Fruit fly (Drosophila melanogaster) whole organism, prepupa: ENCODE data around the gene rno.

Source experiments
- CG11294 ChIP-seq: fragments of 200-800 bp; sonication (Bioruptor generic); IDR thresholded peaks from 2 replicates; pipeline ENCODE4 v1.3.6; 2022; ENCODE audit warnings: missing biosample characterization, missing genetic modification characterization
- CG6854 ChIP-seq: fragments of 200-800 bp; sonication (Bioruptor generic); optimal IDR thresholded peaks from 2 replicates; lab custom pipeline; 2017; ENCODE audit warnings: missing biosample characterization, mild to moderate bottlenecking, missing genetic modification characterization
- CG9139 ChIP-seq: fragments of 200-800 bp; sonication (Bioruptor generic); optimal IDR thresholded peaks from 3 replicates; lab custom pipeline; 2017; ENCODE audit warnings: missing biosample characterization, mild to moderate bottlenecking, missing genetic modification characterization
- Ets96B ChIP-seq: fragments of 200-800 bp; optimal IDR thresholded peaks from 2 replicates; lab custom pipeline; 2019; ENCODE audit warnings: missing biosample characterization, mild to moderate bottlenecking, missing genetic modification characterization, moderate library complexity
- Hr39 ChIP-seq: fragments of 200-800 bp; sonication (Bioruptor generic); optimal IDR thresholded peaks from 2 replicates; lab custom pipeline; 2016; ENCODE audit warnings: missing biosample characterization, missing genetic modification characterization
- Lpt ChIP-seq: fragments of 200-800 bp; sonication (Bioruptor generic); optimal IDR thresholded peaks from 3 replicates; lab custom pipeline; 2016; ENCODE audit warnings: missing biosample characterization, missing genetic modification characterization
- OdsH ChIP-seq: fragments of 200-800 bp; sonication (Bioruptor generic); optimal IDR thresholded peaks from 3 replicates; lab custom pipeline; 2016; ENCODE audit warnings: missing biosample characterization, missing genetic modification characterization
- Sox15 ChIP-seq: fragments of 200-800 bp; sonication (Bioruptor generic); optimal IDR thresholded peaks from 3 replicates; lab custom pipeline; 2016; ENCODE audit warnings: missing biosample characterization, missing genetic modification characterization
- fd59A ChIP-seq: fragments of 200-800 bp; sonication (Bioruptor generic); optimal IDR thresholded peaks from 2 replicates; lab custom pipeline; 2017; ENCODE audit warnings: missing biosample characterization, mild to moderate bottlenecking, missing genetic modification characterization, missing genetic modification reagents
- spab ChIP-seq: fragments of 200-800 bp; sonication (Bioruptor generic); optimal IDR thresholded peaks from 2 replicates; lab custom pipeline; 2017; ENCODE audit warnings: missing biosample characterization, mild to moderate bottlenecking, missing genetic modification characterization, missing genetic modification reagents
- topi ChIP-seq: fragments of 200-800 bp; sonication (Bioruptor generic); optimal IDR thresholded peaks from 3 replicates; lab custom pipeline; 2016; ENCODE audit warnings: missing biosample characterization, missing genetic modification characterization

- TF ChIP-seq CG9139 (GFP tag; lab: Kevin White, UChicago) (no peak), fd59A (no peak), OdsH (GFP tag; lab: Kevin White, UChicago) (no peak), Hr39 (GFP tag; lab: Kevin White, UChicago) (no peak), CG6854 (GFP tag; lab: Kevin White, UChicago) (no peak), topi (GFP tag; lab: Kevin White, UChicago) (no peak), Lpt (GFP tag; lab: Kevin White, UChicago) (no peak), CG11294 (no peak), spab (GFP tag; lab: Kevin White, UChicago) (no peak), Ets96B (tag; lab: Kevin White, UChicago) (no peak), Sox15 (GFP tag; lab: Kevin White, UChicago) (no peak)
These were observed 4.1 kb upstream of the rno start, which contains the start of gene NitFhit for dm6 chr3L:203536-204135.
